Worm (Caenorhabditis elegans): Measurements from ENCODE around the gene mlcd-1.

mlcd-1 gene

DNA sequence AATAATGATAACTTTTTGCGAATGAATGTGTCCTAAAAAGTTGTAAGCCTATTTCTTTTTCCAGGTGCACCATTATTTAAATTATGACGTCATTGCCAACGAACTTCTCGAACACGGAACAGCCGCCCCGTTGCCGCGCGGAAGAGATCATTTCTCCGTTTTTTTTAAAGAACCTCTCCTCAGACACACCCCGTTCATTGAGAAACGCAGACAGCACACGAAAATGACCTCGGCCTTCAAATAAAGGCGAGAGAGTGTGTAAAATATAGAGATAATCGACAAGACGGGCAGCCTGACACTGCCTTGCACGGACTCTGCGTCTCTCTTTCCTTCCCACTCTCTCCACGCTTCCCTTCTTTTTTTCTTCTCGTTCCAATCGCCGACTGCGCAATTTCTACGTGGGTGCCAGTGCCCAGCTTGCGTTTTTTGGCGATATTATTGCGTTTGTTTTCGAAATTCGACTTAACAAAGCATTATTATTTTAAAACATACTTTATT is 7.5 kb downstream of the mlcd-1 start (continued):
- TF ChIP-seq sdz-12 (GFP tag; optimal IDR thresholded peaks at IDR 0.05), result no peak
- no peak for TF ChIP-seq D1046.2 (GFP tag; IDR thresholded peaks at IDR 0.05)
- 0 out of 2 replicates have a peak, but pooled peaks have one; percentile 27 for TF ChIP-seq zfp-3 (GFP tag; conservative IDR thresholded peaks at IDR 0.05)
- no peak for TF ChIP-seq ceh-62 (tag; optimal IDR thresholded peaks at IDR 0.05)
- 0 out of 2 replicates have a peak, but pooled peaks have one; percentile 58 for TF ChIP-seq tra-1 (GFP tag; IDR thresholded peaks at IDR 0.05)
- TF ChIP-seq madf-9 (GFP tag; conservative IDR thresholded peaks at IDR 0.05), result peak; percentile 91
- peak; percentile 79 for TF ChIP-seq egl-43 (GFP tag; IDR thresholded peaks at IDR 0.05)
- no peak for TF ChIP-seq madf-5 (GFP tag; IDR thresholded peaks at IDR 0.05)
- TF ChIP-seq nhr-48 (tag; optimal IDR thresholded peaks at IDR 0.05), result peak; percentile 76
- no peak for TF ChIP-seq lir-3 (tag; optimal IDR thresholded peaks at IDR 0.05)
- no peak for TF ChIP-seq lin-39 (tag; optimal IDR thresholded peaks at IDR 0.05)
- TF ChIP-seq lin-15B (tag; optimal IDR thresholded peaks at IDR 0.05), result no peak
- TF ChIP-seq set-16 (GFP tag; IDR thresholded peaks at IDR 0.05), result peak; percentile 67
- peak; percentile 91 for TF ChIP-seq nhr-25 (tag; optimal IDR thresholded peaks at IDR 0.05; ENCODE audit: borderline replicate concordance, insufficient read depth)
- TF ChIP-seq ctbp-1 (GFP tag; IDR thresholded peaks at IDR 0.05), result peak; percentile 60; the same call in 1 of the 2 replicates
- TF ChIP-seq unc-130 (GFP tag; optimal IDR thresholded peaks at IDR 0.05), result no peak
- TF ChIP-seq duxl-1 (tag; optimal IDR thresholded peaks at IDR 0.05; ENCODE audit: poor library complexity), result peak; percentile 63
- TF ChIP-seq hlh-30 (tag; optimal IDR thresholded peaks at IDR 0.05; ENCODE audit: insufficient read depth), result peak; percentile 84
- TF ChIP-seq hlh-11 (tag; optimal IDR thresholded peaks at IDR 0.05), result peak; percentile 95
- peak; percentile 87 for TF ChIP-seq hmg-1.1 (GFP tag; IDR thresholded peaks at IDR 0.05)
- TF ChIP-seq unc-62 (GFP tag; optimal IDR thresholded peaks at IDR 0.05 in 1 of 2), result peak in 1 of 2 experiments; percentile 86
- TF ChIP-seq unc-62 (tag; optimal IDR thresholded peaks at IDR 0.05), result no peak
- TF ChIP-seq nhr-28 (tag; optimal IDR thresholded peaks at IDR 0.05), result peak; percentile 75
- TF ChIP-seq snpc-1.2 (GFP tag; IDR thresholded peaks at IDR 0.05), result no peak
- TF ChIP-seq aly-2 (tag; optimal IDR thresholded peaks at IDR 0.05), result no peak
- TF ChIP-seq dpl-1 (GFP tag; optimal IDR thresholded peaks at IDR 0.05), result peak; percentile 56
- no peak for TF ChIP-seq cey-2 (tag; optimal IDR thresholded peaks at IDR 0.05; ENCODE audit: borderline replicate concordance, insufficient read depth)
- TF ChIP-seq mes-2 (tag; optimal IDR thresholded peaks at IDR 0.05; ENCODE audit: poor library complexity, severe bottlenecking), result peak; percentile 66
- 0 out of 2 replicates have a peak, but pooled peaks have one; percentile 26 for TF ChIP-seq ceh-20 (GFP tag; IDR thresholded peaks at IDR 0.05)
- peak; percentile 62 for TF ChIP-seq F10B5.3 (tag; optimal IDR thresholded peaks at IDR 0.05)
- TF ChIP-seq fos-1 (tag; optimal IDR thresholded peaks at IDR 0.05), result no peak
- no peak for TF ChIP-seq daf-19 (GFP tag; conservative IDR thresholded peaks at IDR 0.05)
- TF ChIP-seq R02D3.7 (tag; optimal IDR thresholded peaks at IDR 0.05), result no peak
- TF ChIP-seq mdl-1 (tag; optimal IDR thresholded peaks at IDR 0.05), result peak; percentile 47 to 63
- 0 out of 2 replicates have a peak, but pooled peaks have one; percentile 44 for TF ChIP-seq lin-29 (GFP tag; IDR thresholded peaks at IDR 0.05)
- TF ChIP-seq Y48G9A.11 (GFP tag; IDR thresholded peaks at IDR 0.05), result no peak
- TF ChIP-seq jun-1 (tag; optimal IDR thresholded peaks at IDR 0.05), result no peak
- no peak for TF ChIP-seq ces-1 (GFP tag; optimal IDR thresholded peaks at IDR 0.05)
- TF ChIP-seq pha-4 (GFP tag; IDR thresholded peaks at IDR 0.05), result peak; percentile 72
- TF ChIP-seq pha-4 (tag; optimal IDR thresholded peaks at IDR 0.05), result peak; percentile 83
- no peak for TF ChIP-seq lin-13 (GFP tag; optimal IDR thresholded peaks at IDR 0.05)
- TF ChIP-seq pqm-1 (tag; optimal IDR thresholded peaks at IDR 0.05), result peak; percentile 26
- no peak for TF ChIP-seq tag-97 (GFP tag; IDR thresholded peaks at IDR 0.05)
- TF ChIP-seq ztf-7 (tag; optimal IDR thresholded peaks at IDR 0.05), result no peak
- peak; percentile 67 for TF ChIP-seq attf-4 (tag; optimal IDR thresholded peaks at IDR 0.05)
- no peak for TF ChIP-seq Y5F2A.4 (GFP tag; optimal IDR thresholded peaks at IDR 0.05)
- TF ChIP-seq spr-1 (tag; optimal IDR thresholded peaks at IDR 0.05), result peak; percentile 31
- TF ChIP-seq nhr-6 (tag; optimal IDR thresholded peaks at IDR 0.05), result no peak
- no peak for TF ChIP-seq nhr-77 (tag; optimal IDR thresholded peaks at IDR 0.05)
- peak; percentile 72 for TF ChIP-seq rbr-2 (tag; optimal IDR thresholded peaks at IDR 0.05)
- TF ChIP-seq mxl-3 (GFP tag; optimal IDR thresholded peaks at IDR 0.05), result peak; percentile 90

Data from whole organism, L4 larva.